Worm (Caenorhabditis elegans): Measurements from ENCODE around the gene C42C1.12.

DNA sequence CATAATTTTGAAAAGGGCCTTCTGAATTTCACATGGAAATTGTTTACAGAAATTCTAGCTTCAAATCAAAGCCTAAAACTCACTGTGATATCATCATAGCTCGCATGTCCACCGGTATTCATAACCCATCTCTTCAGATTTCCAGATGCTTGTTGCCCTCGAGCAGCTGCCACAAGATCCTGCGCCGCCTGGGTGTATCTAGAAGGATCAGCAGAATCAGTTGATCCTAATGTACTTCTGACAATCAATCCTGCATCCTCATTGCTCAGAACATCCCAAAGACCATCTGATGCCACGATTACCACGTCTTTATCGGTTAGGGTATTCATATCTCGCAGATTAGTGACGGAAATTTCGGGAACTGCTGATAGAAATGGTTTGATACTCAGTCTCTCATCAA, 16.1 kb downstream of the C42C1.12 start:
- TF ChIP-seq nhr-11 (tag; optimal IDR thresholded peaks at IDR 0.05) (no peak), lin-35 (GFP tag; optimal IDR thresholded peaks at IDR 0.05) (no peak), lir-3 (tag; optimal IDR thresholded peaks at IDR 0.05; ENCODE audit: poor library complexity) (no peak), ces-1 (GFP tag; optimal IDR thresholded peaks at IDR 0.05) (no peak), tbx-2 (tag; optimal IDR thresholded peaks at IDR 0.05) (no peak), ceh-82 (tag; optimal IDR thresholded peaks at IDR 0.05) (no peak), nhr-77 (tag; optimal IDR thresholded peaks at IDR 0.05) (no peak), lin-13 (GFP tag; optimal IDR thresholded peaks at IDR 0.05) (no peak), fkh-8 (tag; optimal IDR thresholded peaks at IDR 0.05) (no peak), ztf-11 (tag; optimal IDR thresholded peaks at IDR 0.05) (no peak), aly-2 (tag; optimal IDR thresholded peaks at IDR 0.05) (no peak)

Measured in whole organism, L1 larva.